Worm (Caenorhabditis elegans) whole organism, midembryonic: Measurements from ENCODE around the gene F13H8.2.

Experiments
- T22C8.4 ChIP-seq: fragments of 200-800 bp; sonication (Bioruptor generic); IDR thresholded peaks from 2 replicates; pipeline ENCODE4 v1.3.6; 2022; ENCODE audit warnings: missing genetic modification characterization, missing compliant biosample characterization
- cog-1 ChIP-seq: sonication (generic microtip); optimal IDR thresholded peaks from 2 replicates; lab custom pipeline; 2016; ENCODE audit warnings: missing genetic modification characterization, missing compliant biosample characterization
- flt-1 ChIP-seq: fragments of 200-800 bp; sonication (Bioruptor generic); IDR thresholded peaks from 2 replicates; pipeline ENCODE4 v1.3.6; 2022; ENCODE audit warnings: missing genetic modification characterization, missing compliant biosample characterization
- klf-2 ChIP-seq: fragments of 200-800 bp; sonication (Bioruptor generic); conservative IDR thresholded peaks from 2 replicates; pipeline ENCODE4 v1.3.6; 2022; ENCODE audit warnings: missing genetic modification reagents, missing genetic modification characterization, missing compliant biosample characterization
- med-1 ChIP-seq: sonication (generic microtip); optimal IDR thresholded peaks from 2 replicates; lab custom pipeline; 2017; ENCODE audit warnings: missing genetic modification characterization, mild to moderate bottlenecking, missing compliant biosample characterization, antibody characterized with exemption, missing genetic modification reagents; ENCODE audit not compliant: insufficient read depth
- ref-1 ChIP-seq: fragments of 200-800 bp; sonication (Bioruptor generic); conservative IDR thresholded peaks from 2 replicates; pipeline ENCODE4 v1.3.6; 2022; ENCODE audit warnings: missing genetic modification reagents, missing genetic modification characterization, missing compliant biosample characterization
- tab-1 ChIP-seq: fragments of 200-800 bp; sonication (Bioruptor generic); IDR thresholded peaks from 2 replicates; pipeline ENCODE4 v1.3.6; 2022; ENCODE audit warnings: missing genetic modification characterization, missing compliant biosample characterization
- ztf-23 ChIP-seq: fragments of 200-800 bp; sonication (Bioruptor generic); IDR thresholded peaks from 2 replicates; pipeline ENCODE4 v1.3.6; 2022; ENCODE audit warnings: missing genetic modification reagents, missing genetic modification characterization, missing compliant biosample characterization
- ztf-29 ChIP-seq: fragments of 200-800 bp; sonication (Bioruptor generic); IDR thresholded peaks from 2 replicates; pipeline ENCODE4 v1.3.6; 2022; ENCODE audit warnings: missing genetic modification reagents, missing genetic modification characterization, missing compliant biosample characterization

Gene F13H8.2

DNA sequence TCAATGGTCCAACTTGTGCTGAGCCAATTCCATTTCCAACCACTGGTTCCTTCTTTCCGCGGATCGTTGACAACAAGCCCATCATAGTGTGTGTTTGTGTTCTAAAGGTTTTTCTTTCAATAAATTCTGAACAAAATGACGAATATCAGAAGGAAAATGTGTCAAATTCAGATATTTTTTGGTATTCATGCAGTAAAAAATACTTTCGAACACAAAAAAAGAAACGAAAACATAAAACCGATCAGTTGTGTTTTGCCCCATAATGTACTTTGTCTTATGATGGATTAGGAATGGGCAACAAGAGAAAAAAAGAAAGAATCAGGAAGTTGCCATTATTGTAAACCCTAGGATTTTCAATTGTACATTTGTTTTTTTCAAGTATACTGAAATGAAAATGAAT, 39.0 kb downstream of the F13H8.2 start, which contains the start of gene glb-10:
TSS of gene glb-10 (minus strand) at position 101 of the 400 bp plus-strand sequence.
- TF ChIP-seq ztf-29 (GFP tag; lab: Robert Waterston, UW) (no peak), ztf-23 (GFP tag; lab: Robert Waterston, UW) (no peak), cog-1 (tag; lab: Kevin White, UChicago) (no peak), ref-1 (GFP tag; lab: Robert Waterston, UW) (no peak), T22C8.4 (GFP tag; lab: Robert Waterston, UW) (no peak), med-1 (GFP tag; lab: Kevin White, UChicago) (no peak), tab-1 (GFP tag; lab: Robert Waterston, UW) (no peak), klf-2 (GFP tag; lab: Robert Waterston, UW) (no peak), flt-1 (GFP tag; lab: Robert Waterston, UW) (no peak)

ce11 chrII:6311459-6311858, 41.3 kb downstream of the F13H8.2 start:
- no peak for TF ChIP-seq flt-1 (GFP tag; lab: Robert Waterston, UW)
- TF ChIP-seq klf-2 (GFP tag; lab: Robert Waterston, UW), result no peak
- TF ChIP-seq cog-1 (tag; lab: Kevin White, UChicago), result no peak
- no peak for TF ChIP-seq tab-1 (GFP tag; lab: Robert Waterston, UW)
- no peak for TF ChIP-seq T22C8.4 (GFP tag; lab: Robert Waterston, UW)
- TF ChIP-seq ztf-23 (GFP tag; lab: Robert Waterston, UW), result no peak
- no peak for TF ChIP-seq med-1 (GFP tag; lab: Kevin White, UChicago)
- TF ChIP-seq ztf-29 (GFP tag; lab: Robert Waterston, UW), result no peak
- no peak for TF ChIP-seq ref-1 (GFP tag; lab: Robert Waterston, UW)

ce11 chrII:6311888-6312287, 41.7 kb downstream of the F13H8.2 start:
- TF ChIP-seq tab-1 (GFP tag; lab: Robert Waterston, UW), result no peak
- TF ChIP-seq ztf-29 (GFP tag; lab: Robert Waterston, UW), result no peak
- TF ChIP-seq ztf-23 (GFP tag; lab: Robert Waterston, UW), result no peak
- TF ChIP-seq med-1 (GFP tag; lab: Kevin White, UChicago), result no peak
- no peak for TF ChIP-seq T22C8.4 (GFP tag; lab: Robert Waterston, UW)
- no peak for TF ChIP-seq ref-1 (GFP tag; lab: Robert Waterston, UW)
- TF ChIP-seq cog-1 (tag; lab: Kevin White, UChicago), result no peak
- TF ChIP-seq flt-1 (GFP tag; lab: Robert Waterston, UW), result no peak
- TF ChIP-seq klf-2 (GFP tag; lab: Robert Waterston, UW), result no peak

- TF ChIP-seq ztf-23 (GFP tag; lab: Robert Waterston, UW) (no peak), T22C8.4 (GFP tag; lab: Robert Waterston, UW) (no peak; the same call in 1 of the 2 replicates), ztf-29 (GFP tag; lab: Robert Waterston, UW) (no peak)
Observed at ce11 chrII:6320655-6321388, 50.7 kb downstream of the F13H8.2 start, which contains the start of gene efr-3. Gene efr-3, minus strand, starts transcription at chrII:6321159.

DNA sequence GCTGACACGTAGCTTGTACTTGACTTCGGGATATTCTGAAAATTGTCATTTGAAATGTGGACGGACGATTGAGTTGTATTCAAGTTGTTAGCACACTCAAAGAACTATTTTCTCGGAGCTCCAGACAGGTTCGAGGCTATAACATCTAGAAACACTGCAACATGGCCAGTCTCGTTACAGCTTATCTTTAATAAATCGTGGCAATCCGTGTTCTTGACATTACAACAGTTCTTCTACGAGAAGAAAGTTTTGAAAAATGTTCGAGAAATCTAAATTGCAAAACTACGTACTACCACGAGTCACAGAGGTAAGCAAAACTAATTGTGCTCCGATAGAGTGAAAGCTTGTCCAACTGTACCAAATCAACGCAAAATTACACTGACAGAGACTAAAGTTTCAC, 51.9 kb downstream of the F13H8.2 start:
- TF ChIP-seq klf-2 (GFP tag; lab: Robert Waterston, UW) (no peak), med-1 (GFP tag; lab: Kevin White, UChicago) (no peak), ztf-29 (GFP tag; lab: Robert Waterston, UW) (no peak), cog-1 (tag; lab: Kevin White, UChicago) (no peak), T22C8.4 (GFP tag; lab: Robert Waterston, UW) (no peak), ztf-23 (GFP tag; lab: Robert Waterston, UW) (no peak), flt-1 (GFP tag; lab: Robert Waterston, UW) (no peak), tab-1 (GFP tag; lab: Robert Waterston, UW) (no peak), ref-1 (GFP tag; lab: Robert Waterston, UW) (no peak)

DNA sequence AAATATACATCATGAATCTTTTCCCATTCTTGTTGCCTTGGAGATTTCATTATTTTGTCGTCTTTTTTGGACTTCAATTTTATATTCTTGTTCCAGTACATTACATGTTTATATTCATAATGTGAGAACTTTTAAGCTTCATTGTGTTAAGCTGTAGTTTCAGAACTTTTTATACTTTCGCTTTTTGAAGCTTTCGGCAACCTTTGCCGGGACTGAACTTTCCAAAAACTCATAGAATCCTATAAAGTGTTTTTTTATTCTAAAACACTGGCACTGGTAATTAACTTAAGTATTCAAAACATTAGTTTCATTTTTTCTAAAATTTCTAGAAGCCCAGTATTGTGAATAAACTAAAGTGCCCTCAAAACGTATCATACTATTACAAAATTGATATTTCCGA, 52.8 kb downstream of the F13H8.2 start, which contains the start of gene C32D5.4:
TSS of gene C32D5.4 (minus strand) at position 101 of the 400 bp plus-strand sequence.
- no peak for TF ChIP-seq klf-2 (GFP tag; lab: Robert Waterston, UW)
- no peak for TF ChIP-seq med-1 (GFP tag; lab: Kevin White, UChicago)
- no peak for TF ChIP-seq ztf-23 (GFP tag; lab: Robert Waterston, UW)
- TF ChIP-seq ztf-29 (GFP tag; lab: Robert Waterston, UW), result no peak
- TF ChIP-seq T22C8.4 (GFP tag; lab: Robert Waterston, UW), result no peak
- no peak for TF ChIP-seq tab-1 (GFP tag; lab: Robert Waterston, UW)
- TF ChIP-seq cog-1 (tag; lab: Kevin White, UChicago), result no peak
- no peak for TF ChIP-seq flt-1 (GFP tag; lab: Robert Waterston, UW)
- no peak for TF ChIP-seq ref-1 (GFP tag; lab: Robert Waterston, UW)
